Worm (Caenorhabditis elegans) whole organism, early embryonic: ENCODE results near the gene sqd-1.

Experiments used
- B0310.2 ChIP-seq: sonication (generic microtip); optimal IDR thresholded peaks from 2 replicates; lab custom pipeline; 2016; ENCODE audit warnings: mild to moderate bottlenecking, missing genetic modification characterization, missing compliant biosample characterization
- F13C5.2 ChIP-seq: sonication (generic microtip); optimal IDR thresholded peaks from 2 replicates; lab custom pipeline; 2017; ENCODE audit warnings: mild to moderate bottlenecking, missing genetic modification characterization, inconsistent platforms, missing compliant biosample characterization
- aly-1 ChIP-seq: sonication (generic microtip); optimal IDR thresholded peaks from 2 replicates; lab custom pipeline; 2016; ENCODE audit warnings: missing genetic modification characterization, missing compliant biosample characterization
- ama-1 ChIP-seq: fragments of 150-350 bp; optimal IDR thresholded peaks from 2 replicates; lab custom pipeline; 2014
- ceh-13 ChIP-seq: fragments of 200-800 bp; sonication (Bioruptor generic); optimal IDR thresholded peaks from 2 replicates; lab custom pipeline; 2018; ENCODE audit warnings: mild to moderate bottlenecking, missing genetic modification characterization, missing compliant biosample characterization
- ceh-36 ChIP-seq: sonication (generic microtip); optimal IDR thresholded peaks from 2 replicates; lab custom pipeline; 2016; ENCODE audit warnings: missing genetic modification characterization, inconsistent platforms, missing compliant biosample characterization
- ets-7 ChIP-seq: sonication (generic microtip); optimal IDR thresholded peaks from 2 replicates; lab custom pipeline; 2016; ENCODE audit warnings: missing genotype, missing genetic modification characterization, missing compliant biosample characterization
- flt-1 ChIP-seq: fragments of 200-800 bp; sonication (Bioruptor generic); IDR thresholded peaks from 2 replicates; pipeline ENCODE4 v1.3.6; 2022; ENCODE audit warnings: missing genetic modification characterization, missing compliant biosample characterization
- hmbx-1 ChIP-seq: sonication (generic microtip); optimal IDR thresholded peaks from 2 replicates; lab custom pipeline; 2016; ENCODE audit warnings: mild to moderate bottlenecking, missing genetic modification characterization, missing compliant biosample characterization
- hmg-4 ChIP-seq: fragments of 200-800 bp; sonication (Bioruptor generic); optimal IDR thresholded peaks from 2 replicates; lab custom pipeline; 2018; ENCODE audit warnings: mild to moderate bottlenecking, missing genetic modification characterization, missing compliant biosample characterization
- hnd-1 ChIP-seq: sonication (generic microtip); optimal IDR thresholded peaks from 2 replicates; lab custom pipeline; 2016; ENCODE audit warnings: missing genetic modification characterization, missing compliant biosample characterization
- pes-1 ChIP-seq: fragments of 200-800 bp; sonication (Bioruptor generic); IDR thresholded peaks from 2 replicates; pipeline ENCODE4 v1.3.6; 2022; ENCODE audit warnings: missing genetic modification reagents, missing genetic modification characterization, missing compliant biosample characterization
- scrt-1 ChIP-seq: fragments of 200-800 bp; sonication (Bioruptor generic); IDR thresholded peaks from 2 replicates; pipeline ENCODE4 v1.3.6; 2022; ENCODE audit warnings: missing genetic modification characterization, missing compliant biosample characterization
- sea-1 ChIP-seq: fragments of 200-800 bp; sonication (Bioruptor generic); conservative IDR thresholded peaks from 2 replicates; pipeline ENCODE4 v1.3.6; 2022; ENCODE audit warnings: missing genetic modification characterization, missing compliant biosample characterization
- tbx-11 ChIP-seq: fragments of 200-800 bp; sonication (Bioruptor generic); IDR thresholded peaks from 2 replicates; pipeline ENCODE4 v1.3.6; 2022; ENCODE audit warnings: missing genetic modification characterization, missing compliant biosample characterization
- tbx-37 ChIP-seq: fragments of 200-800 bp; sonication (Bioruptor generic); conservative IDR thresholded peaks from 2 replicates; pipeline ENCODE4 v1.3.6; 2022; ENCODE audit warnings: missing genetic modification reagents, missing genetic modification characterization, missing compliant biosample characterization
- tra-4 ChIP-seq: sonication (generic microtip); optimal IDR thresholded peaks from 2 replicates; lab custom pipeline; 2017; ENCODE audit warnings: missing genetic modification characterization, missing compliant biosample characterization

The sqd-1 gene

DNA sequence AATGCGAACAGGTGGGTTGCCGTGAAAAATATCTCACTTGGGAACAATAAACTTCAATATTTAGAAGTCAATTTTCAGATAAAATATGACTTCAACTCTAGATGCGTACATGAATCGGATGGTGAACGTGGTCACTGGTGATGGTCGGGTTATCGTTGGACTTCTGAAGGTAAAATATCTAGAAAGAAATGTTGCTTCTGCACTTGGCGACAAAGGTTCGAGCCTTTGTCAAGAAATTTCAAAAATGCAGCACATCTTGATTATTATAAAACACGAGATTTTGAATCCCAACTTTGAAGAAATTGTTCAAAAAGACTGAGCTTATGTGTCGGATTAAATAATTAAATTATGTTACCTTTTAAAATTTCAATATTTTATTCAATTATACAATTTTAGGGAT lies 2.5 kb downstream of the sqd-1 start, which contains the start of gene lsm-8:
TSS of gene lsm-8 (plus strand) at position 79 of the 400 bp plus-strand sequence.
- TF ChIP-seq flt-1 (GFP tag; lab: Robert Waterston, UW) = no peak
- TF ChIP-seq ama-1 (lab: Kevin White, UChicago) = no peak
- TF ChIP-seq scrt-1 (GFP tag; lab: Robert Waterston, UW) = no peak
- no peak for TF ChIP-seq ceh-36
- no peak for TF ChIP-seq tbx-11
- TF ChIP-seq B0310.2 (tag; lab: Kevin White, UChicago) = no peak
- no peak for TF ChIP-seq hnd-1 (tag; lab: Kevin White, UChicago)
- no peak for TF ChIP-seq tbx-37 (GFP tag; lab: Robert Waterston, UW)
- TF ChIP-seq ceh-13 (GFP tag; lab: Kevin White, UChicago) = no peak
- TF ChIP-seq ets-7 = no peak

DNA sequence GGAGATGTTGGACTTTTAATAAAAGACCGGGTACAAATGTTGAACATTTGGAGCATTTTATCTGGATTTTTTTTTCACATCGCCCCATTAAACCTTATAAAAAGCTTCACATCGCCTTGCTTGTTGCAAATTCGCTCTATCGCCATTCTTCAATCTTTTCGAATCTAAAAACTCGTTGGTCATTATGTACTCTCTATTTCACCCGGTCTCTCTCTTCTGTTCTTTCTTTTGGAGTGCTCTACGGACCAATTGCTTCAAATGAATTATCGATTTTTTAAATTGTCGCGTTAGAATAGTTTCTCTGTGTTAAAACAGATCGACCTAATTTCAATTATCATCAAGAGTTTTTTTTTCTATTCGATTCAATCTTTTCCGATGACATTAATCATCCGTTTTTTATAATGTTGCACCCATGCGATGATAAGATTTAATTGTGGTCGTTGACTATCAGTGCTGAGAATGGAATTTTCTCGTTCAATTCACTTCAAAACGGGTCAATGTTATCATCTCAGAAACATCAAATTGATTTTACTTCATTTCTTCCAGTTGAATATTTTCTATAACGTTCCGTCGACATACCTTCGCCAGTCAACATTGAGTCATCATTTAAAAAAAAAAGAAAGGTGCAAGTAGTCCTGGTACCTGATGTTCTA lies 3.5 kb downstream of the sqd-1 start:
- TF ChIP-seq hmbx-1 (no peak), tra-4 (tag; lab: Kevin White, UChicago) (no peak), pes-1 (no peak), hnd-1 (tag; lab: Kevin White, UChicago) (no peak), ama-1 (lab: Kevin White, UChicago) (no peak)

DNA sequence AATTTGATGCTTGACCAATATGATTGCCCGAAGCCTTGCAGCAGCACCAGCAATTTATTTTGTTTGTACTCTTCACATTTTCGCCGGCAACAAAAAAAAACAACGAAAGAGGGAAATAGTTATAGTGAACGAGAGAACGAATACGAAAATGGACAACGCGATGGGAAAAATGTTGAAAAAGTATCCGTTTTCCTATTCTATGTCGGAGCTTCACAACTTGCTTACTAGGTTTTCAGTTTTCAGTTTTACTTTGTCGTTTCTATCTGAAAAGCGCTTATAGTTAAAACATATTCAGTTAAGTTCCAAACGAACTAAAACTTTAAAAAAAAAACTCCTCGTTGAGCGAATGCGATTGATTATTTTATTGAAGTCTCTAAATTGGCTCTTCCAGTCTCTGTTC lies 4.2 kb downstream of the sqd-1 start:
- TF ChIP-seq tbx-11 (no peak), hmg-4 (GFP tag; lab: Kevin White, UChicago) (no peak), B0310.2 (tag; lab: Kevin White, UChicago) (no peak), ceh-13 (GFP tag; lab: Kevin White, UChicago) (no peak), sea-1 (GFP tag; lab: Robert Waterston, UW) (no peak), hnd-1 (tag; lab: Kevin White, UChicago) (no peak), tra-4 (tag; lab: Kevin White, UChicago) (no peak), hmbx-1 (no peak), pes-1 (no peak)

DNA sequence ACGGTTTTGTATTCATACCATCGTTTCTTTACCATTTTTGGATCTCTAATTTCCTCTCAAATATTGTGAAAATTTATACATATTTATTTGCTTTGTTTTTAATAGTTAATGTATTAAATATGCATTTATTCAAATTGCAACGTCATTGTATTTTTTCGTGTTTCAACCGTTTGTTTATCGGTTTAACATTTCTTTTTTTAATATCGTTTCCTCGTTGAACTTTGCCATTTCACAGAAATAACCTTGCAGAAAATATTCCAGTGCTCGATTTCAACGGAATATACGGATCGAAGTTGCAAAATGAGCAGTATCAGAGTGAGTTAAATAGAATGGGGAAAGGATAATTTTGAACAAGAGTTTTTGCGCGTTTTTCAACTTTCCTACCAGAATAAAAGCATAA lies 5.4 kb downstream of the sqd-1 start, which contains the start of gene seu-1:
TSS of gene seu-1 (plus strand) at position 301 of the 400 bp plus-strand sequence.
- TF ChIP-seq ceh-13 (GFP tag; lab: Kevin White, UChicago) (no peak), scrt-1 (GFP tag; lab: Robert Waterston, UW) (no peak), tbx-37 (GFP tag; lab: Robert Waterston, UW) (no peak), hmbx-1 (no peak)

DNA sequence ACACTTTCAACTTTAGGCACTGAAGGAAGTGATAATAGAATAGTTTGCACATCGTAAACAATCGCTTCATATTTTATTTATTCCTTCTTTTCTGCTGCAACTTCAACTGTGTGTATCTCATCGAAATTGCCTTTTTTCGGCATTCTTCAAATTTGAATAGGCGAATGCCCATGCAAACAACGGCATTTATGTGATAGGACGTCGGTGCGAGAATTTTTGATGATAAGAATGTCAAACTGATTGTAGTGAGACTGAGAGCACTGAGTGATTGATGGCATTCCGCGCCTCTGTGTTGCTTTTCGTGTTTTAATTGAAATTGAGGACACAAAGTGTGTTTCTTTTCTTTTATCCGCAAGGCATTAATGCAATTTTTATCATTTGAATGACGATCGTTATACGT lies 6.8 kb downstream of the sqd-1 start:
- TF ChIP-seq tbx-37 (GFP tag; lab: Robert Waterston, UW) (no peak), pes-1 (no peak), ceh-13 (GFP tag; lab: Kevin White, UChicago) (no peak), tbx-11 (no peak), ama-1 (lab: Kevin White, UChicago) (no peak), tra-4 (tag; lab: Kevin White, UChicago) (no peak), aly-1 (tag; lab: Kevin White, UChicago) (no peak), ceh-36 (no peak), B0310.2 (tag; lab: Kevin White, UChicago) (no peak), sea-1 (GFP tag; lab: Robert Waterston, UW) (no peak)

DNA sequence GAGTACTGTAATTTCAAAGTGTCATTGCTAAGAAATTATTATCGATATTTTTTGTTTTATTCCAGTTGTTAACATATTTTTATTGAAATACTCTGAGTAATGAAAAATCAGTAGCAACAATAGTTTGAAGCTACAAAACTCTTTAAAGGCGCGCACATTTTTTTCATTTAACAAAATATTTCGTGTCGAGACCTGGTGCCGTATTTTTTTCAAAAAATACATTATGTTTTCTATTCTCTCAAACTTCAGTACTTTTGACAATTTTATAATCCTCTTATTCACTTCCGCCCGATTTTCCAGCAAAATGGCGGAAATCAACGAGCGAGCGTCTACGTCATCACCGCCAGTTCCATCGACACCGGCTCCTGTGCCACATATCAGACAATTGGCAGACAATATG lies 9.9 kb downstream of the sqd-1 start, which contains the start of gene blos-2:
TSS of gene blos-2 (plus strand) at position 301 of the 400 bp plus-strand sequence.
- TF ChIP-seq flt-1 (GFP tag; lab: Robert Waterston, UW) (no peak), aly-1 (tag; lab: Kevin White, UChicago) (no peak), tra-4 (tag; lab: Kevin White, UChicago) (no peak)

DNA sequence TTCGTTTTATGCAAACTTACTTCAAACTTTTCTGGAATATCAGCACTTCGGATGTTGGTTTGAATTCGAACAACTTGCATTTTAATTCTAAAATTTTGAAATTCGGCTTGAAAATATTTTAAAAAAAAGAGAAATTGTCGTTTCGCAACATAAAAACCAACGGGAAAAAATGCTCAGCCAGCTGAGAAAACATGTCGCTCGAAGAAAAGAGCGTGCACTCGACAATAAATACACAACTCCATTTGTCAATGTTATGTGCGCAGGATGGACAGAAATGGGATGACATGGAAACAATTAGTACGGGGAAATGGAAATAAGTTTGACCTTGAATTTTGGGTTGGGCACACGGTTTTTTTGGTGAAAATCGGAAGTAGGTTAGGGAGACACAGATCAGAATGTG lies 11.9 kb downstream of the sqd-1 start, which contains the start of gene mif-4:
TSS of gene mif-4 (minus strand) at position 87 of the 400 bp plus-strand sequence.
- TF ChIP-seq flt-1 (GFP tag; lab: Robert Waterston, UW) (no peak), F13C5.2 (tag; lab: Kevin White, UChicago) (no peak), ceh-36 (no peak), ets-7 (no peak), B0310.2 (tag; lab: Kevin White, UChicago) (no peak), hmg-4 (GFP tag; lab: Kevin White, UChicago) (no peak)

DNA sequence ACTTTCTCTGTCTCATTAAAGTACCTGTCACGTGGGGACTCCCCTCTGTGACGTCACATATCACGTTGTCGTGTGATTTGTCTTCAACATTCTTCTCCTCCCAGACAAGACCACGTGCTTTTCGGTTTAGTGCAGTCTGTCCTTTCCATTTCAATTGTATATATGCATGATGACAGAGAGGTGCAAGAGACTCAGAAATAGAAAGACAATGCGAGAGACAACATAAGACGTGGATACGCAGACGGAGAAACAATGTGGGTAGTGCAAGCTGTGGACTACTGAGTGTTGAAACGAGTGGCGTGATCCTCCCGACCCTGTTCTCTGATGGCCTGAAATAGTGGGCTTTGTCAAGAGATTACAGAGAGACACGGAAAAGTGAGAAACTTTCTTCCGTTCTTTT lies 12.8 kb downstream of the sqd-1 start:
- TF ChIP-seq ets-7 (no peak), F13C5.2 (tag; lab: Kevin White, UChicago) (no peak), flt-1 (GFP tag; lab: Robert Waterston, UW) (no peak), pes-1 (no peak), B0310.2 (tag; lab: Kevin White, UChicago) (no peak), ceh-36 (no peak), sea-1 (GFP tag; lab: Robert Waterston, UW) (no peak), hmg-4 (GFP tag; lab: Kevin White, UChicago) (no peak), ceh-13 (GFP tag; lab: Kevin White, UChicago) (no peak), aly-1 (tag; lab: Kevin White, UChicago) (no peak), hnd-1 (tag; lab: Kevin White, UChicago) (no peak), ama-1 (lab: Kevin White, UChicago) (no peak), hmbx-1 (no peak)
